Worm (Caenorhabditis elegans) whole organism, dauer: ENCODE measurements around the gene str-55.
"Not testable (repeated sequence)": the region's sequence is repeated elsewhere in the genome, so short reads cannot be mapped to it uniquely, and the experiment has no call there.

ENCODE experiments used
- unc-62 ChIP-seq: sonication (generic microtip); optimal IDR thresholded peaks from 2 replicates; lab custom pipeline; 2017; ENCODE audit warnings: missing biosample characterization, missing genetic modification reagents, missing genetic modification characterization

Gene str-55

ce11 chrV:16410521-16410920, 6.4 kb downstream of the str-55 start, which contains the start of gene srh-145:
TSS of gene srh-145 (plus strand) at chrV:16410713.
- TF ChIP-seq unc-62 (GFP tag; lab: Kevin White, UChicago) = no peak

DNA sequence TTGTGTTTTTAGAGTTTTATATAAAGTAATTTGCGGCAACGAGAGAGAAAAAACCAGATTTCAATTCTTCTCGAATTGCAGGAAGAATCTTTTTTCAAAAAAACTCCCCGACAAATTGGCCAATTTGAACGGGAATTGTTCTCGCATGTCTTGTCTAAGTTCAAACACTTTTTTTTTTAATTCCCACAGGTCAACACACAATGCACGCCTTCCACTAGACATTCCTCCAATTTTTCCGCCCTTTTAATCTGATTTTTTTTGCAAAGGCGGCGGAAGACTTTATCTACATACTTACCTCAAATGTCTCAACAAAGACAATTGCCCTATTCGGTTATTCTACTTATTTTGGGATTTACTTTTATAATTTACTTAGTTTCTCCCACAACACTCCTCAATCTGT, 9.3 kb downstream of the str-55 start, which contains the start of gene F26D2.3:
F26D2.3 (plus strand) TSS at position 301 of the 400 bp plus-strand sequence.
- no peak for TF ChIP-seq unc-62 (GFP tag; lab: Kevin White, UChicago)

DNA sequence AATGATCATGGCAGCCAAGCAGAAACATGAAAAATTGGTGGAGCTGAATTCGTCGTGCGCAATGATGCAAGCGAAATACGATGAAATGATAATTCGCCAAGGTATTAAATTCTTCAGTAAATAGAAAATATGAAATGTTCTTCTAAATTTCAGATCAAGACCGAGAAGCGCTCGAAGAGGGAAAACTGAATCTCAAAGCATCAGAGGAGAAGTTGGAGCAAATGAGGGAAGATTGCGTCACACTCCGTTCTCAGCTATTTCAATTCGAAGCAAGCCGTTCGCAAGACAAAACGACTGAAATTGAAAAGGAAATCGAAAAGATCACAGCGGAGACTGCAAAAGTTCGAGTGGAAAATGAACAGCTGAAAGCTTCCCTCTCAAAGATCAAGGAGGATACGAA, 10.6 kb downstream of the str-55 start:
- TF ChIP-seq unc-62 (GFP tag; lab: Kevin White, UChicago) = no peak

DNA sequence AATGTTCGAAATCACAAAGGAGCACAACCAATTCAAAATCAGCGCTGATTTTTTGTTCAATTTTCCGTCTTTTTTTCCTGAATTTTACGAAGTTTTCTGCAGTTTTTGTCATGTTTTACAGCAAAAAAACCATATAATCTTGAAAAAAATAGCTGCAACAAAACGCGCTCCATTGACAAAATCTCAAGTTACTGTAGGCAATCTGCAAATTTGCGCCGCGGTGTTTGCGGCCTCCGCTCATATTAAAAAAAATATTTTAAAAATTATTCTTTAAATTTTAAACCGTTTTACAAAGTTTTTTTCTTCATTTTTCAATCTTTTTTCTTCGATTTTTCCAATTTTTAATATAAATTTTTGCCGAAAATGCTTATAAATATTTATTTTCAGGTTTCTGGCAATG, 11.5 kb downstream of the str-55 start:
- no peak for TF ChIP-seq unc-62 (GFP tag; lab: Kevin White, UChicago)

DNA sequence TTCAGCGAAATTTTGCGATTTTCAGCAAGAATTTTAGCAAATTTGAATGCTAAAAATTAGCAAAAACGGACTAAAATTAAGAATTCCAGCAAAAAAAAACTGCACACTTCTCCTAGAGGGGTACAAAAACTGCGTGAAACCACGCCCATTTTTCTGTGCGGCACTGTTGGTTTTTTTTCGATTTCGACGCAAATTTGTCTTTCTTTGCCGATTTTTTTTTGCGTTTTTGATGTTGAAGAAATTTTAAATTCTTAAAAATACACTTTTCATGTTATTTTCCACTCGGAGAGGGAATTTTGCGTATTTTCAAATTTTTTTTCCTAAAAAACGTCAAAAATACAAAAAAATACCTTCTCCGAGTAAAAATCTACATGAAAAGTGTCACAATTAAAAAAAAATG, 12.9 kb downstream of the str-55 start, which contains the start of gene syp-1:
syp-1 (plus strand) TSS at position 301 of the 400 bp plus-strand sequence.
- TF ChIP-seq unc-62 (GFP tag; lab: Kevin White, UChicago) = no peak

ce11 chrV:16401519-16401918, 15.4 kb downstream of the str-55 start, which contains the start of gene F13A7.14:
TSS of gene F13A7.14 (plus strand) at chrV:16401891.
- TF ChIP-seq unc-62 (GFP tag; lab: Kevin White, UChicago) = no peak

- TF ChIP-seq unc-62 (GFP tag; lab: Kevin White, UChicago) = no peak
These were observed 17.5 kb downstream of the str-55 start, which contains the start of gene sre-36 for ce11 chrV:16399388-16399787. TSS of gene sre-36 (plus strand) at chrV:16399688.

ce11 chrV:16395739-16396138, 21.2 kb downstream of the str-55 start, which contains the start of gene F13A7.12:
TSS of gene F13A7.12 (plus strand) at chrV:16396039.
- no peak for TF ChIP-seq unc-62 (GFP tag; lab: Kevin White, UChicago)

DNA sequence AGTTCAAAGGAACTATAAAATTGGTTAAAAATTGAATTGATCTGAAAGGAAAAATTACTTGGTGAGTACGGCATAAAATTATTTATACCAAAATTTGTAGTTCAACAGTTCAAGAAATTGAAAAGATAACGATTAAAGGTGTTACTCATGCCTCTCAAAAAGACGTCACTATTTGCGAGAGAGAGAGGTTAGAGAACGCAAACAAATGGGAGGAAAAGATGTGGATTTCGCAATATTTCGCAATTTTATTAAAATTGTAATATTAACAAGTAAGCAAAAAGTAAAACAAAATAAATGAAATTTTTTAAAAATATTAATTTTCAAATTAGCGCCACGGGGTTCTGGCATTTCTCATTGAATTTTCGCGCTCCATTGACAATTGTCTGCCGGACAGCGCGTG, 21.8 kb downstream of the str-55 start, which contains the start of gene F13A7.11:
F13A7.11 (minus strand) TSS at position 174 of the 400 bp plus-strand sequence.
- TF ChIP-seq unc-62 (GFP tag; lab: Kevin White, UChicago) = no peak

ce11 chrV:16393728-16394127, 23.2 kb downstream of the str-55 start, which contains the start of gene srd-63:
TSS of gene srd-63 (minus strand) at chrV:16393828.
- TF ChIP-seq unc-62 (GFP tag; lab: Kevin White, UChicago) = no peak

ce11 chrV:16390655-16391054, 26.3 kb downstream of the str-55 start, which contains the start of gene gst-44:
TSS of gene gst-44 (plus strand) at chrV:16390891.
- TF ChIP-seq unc-62 (GFP tag; lab: Kevin White, UChicago) = no peak

- no peak for TF ChIP-seq unc-62 (GFP tag; lab: Kevin White, UChicago)
These were observed 28.6 kb downstream of the str-55 start, which contains the start of gene sri-65 for ce11 chrV:16388268-16388667. TSS of gene sri-65 (minus strand) at chrV:16388368.

DNA sequence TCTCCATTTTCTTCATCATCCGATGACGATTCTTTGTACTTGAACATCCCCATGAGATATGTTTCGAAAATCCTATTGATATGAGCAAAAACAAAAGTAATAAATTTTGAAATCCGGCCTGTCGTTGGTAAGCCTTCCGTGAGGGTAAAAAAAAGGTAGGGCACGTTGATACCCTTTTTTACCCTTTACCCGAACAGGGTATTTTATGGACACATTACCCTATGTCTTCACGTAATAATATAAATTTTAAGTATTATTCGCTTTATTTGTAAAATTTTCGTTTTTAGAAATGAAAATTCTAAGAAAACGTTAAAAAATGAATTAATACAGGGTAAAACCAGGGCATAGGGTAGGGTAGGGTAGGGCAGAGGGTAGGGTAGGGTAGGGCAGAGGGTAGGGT, 33.2 kb downstream of the str-55 start, which contains the start of gene F13A7.7:
F13A7.7 (minus strand) TSS at position 101 of the 400 bp plus-strand sequence.
- TF ChIP-seq unc-62 (GFP tag; lab: Kevin White, UChicago) = not testable (repeated sequence)

- TF ChIP-seq unc-62 (GFP tag; lab: Kevin White, UChicago) = no peak
These were observed 34.0 kb downstream of the str-55 start for ce11 chrV:16382949-16383348.

ce11 chrV:16377849-16378248, 39.1 kb downstream of the str-55 start, which contains the start of gene F13A7.1:
TSS of gene F13A7.1 (minus strand) at chrV:16377949.
- TF ChIP-seq unc-62 (GFP tag; lab: Kevin White, UChicago) = no peak

ce11 chrV:16377188-16377587, 39.7 kb downstream of the str-55 start:
- TF ChIP-seq unc-62 (GFP tag; lab: Kevin White, UChicago) = no peak

DNA sequence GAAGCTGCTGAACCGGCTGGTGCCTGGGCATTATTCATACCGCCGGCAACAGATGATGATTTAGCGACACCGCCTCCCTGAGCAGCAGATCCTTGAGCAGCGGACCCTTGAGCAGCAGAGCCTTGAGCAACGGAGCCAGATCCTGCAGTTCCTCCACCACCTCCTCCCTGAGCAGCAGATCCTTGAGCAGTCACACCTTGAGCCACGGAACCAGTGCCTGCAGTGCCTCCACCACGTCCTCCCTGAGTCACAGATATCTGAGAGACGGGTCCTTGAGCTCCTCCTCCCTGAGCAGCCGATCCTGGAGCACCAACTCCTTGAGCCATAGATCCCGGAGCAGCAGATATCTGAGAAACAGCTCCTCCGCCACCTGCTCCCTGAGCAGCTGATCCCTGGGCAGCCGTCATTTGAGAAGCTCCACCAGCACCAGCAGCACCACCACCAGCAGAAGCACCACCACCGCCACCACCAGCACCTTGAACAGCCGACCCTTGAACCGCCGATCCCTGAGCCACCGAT, 40.4 kb downstream of the str-55 start:
- TF ChIP-seq unc-62 (GFP tag; lab: Kevin White, UChicago) = no peak
